Worm (Caenorhabditis elegans) whole organism, midembryonic: Measurements from ENCODE around the gene T23F2.2.
A peak's percentile ranks its signal among the peaks of the same experiment; 100 is the strongest.

ENCODE experiments used
- T22C8.4 ChIP-seq: fragments of 200-800 bp; sonication (Bioruptor generic); IDR thresholded peaks from 2 replicates; pipeline ENCODE4 v1.3.6; 2022; ENCODE audit warnings: missing genetic modification characterization, missing compliant biosample characterization
- cog-1 ChIP-seq: sonication (generic microtip); optimal IDR thresholded peaks from 2 replicates; lab custom pipeline; 2016; ENCODE audit warnings: missing genetic modification characterization, missing compliant biosample characterization
- flt-1 ChIP-seq: fragments of 200-800 bp; sonication (Bioruptor generic); IDR thresholded peaks from 2 replicates; pipeline ENCODE4 v1.3.6; 2022; ENCODE audit warnings: missing genetic modification characterization, missing compliant biosample characterization
- klf-2 ChIP-seq: fragments of 200-800 bp; sonication (Bioruptor generic); conservative IDR thresholded peaks from 2 replicates; pipeline ENCODE4 v1.3.6; 2022; ENCODE audit warnings: missing genetic modification reagents, missing genetic modification characterization, missing compliant biosample characterization
- med-1 ChIP-seq: sonication (generic microtip); optimal IDR thresholded peaks from 2 replicates; lab custom pipeline; 2017; ENCODE audit warnings: missing genetic modification characterization, mild to moderate bottlenecking, missing compliant biosample characterization, antibody characterized with exemption, missing genetic modification reagents; ENCODE audit not compliant: insufficient read depth
- ref-1 ChIP-seq: fragments of 200-800 bp; sonication (Bioruptor generic); conservative IDR thresholded peaks from 2 replicates; pipeline ENCODE4 v1.3.6; 2022; ENCODE audit warnings: missing genetic modification reagents, missing genetic modification characterization, missing compliant biosample characterization
- tab-1 ChIP-seq: fragments of 200-800 bp; sonication (Bioruptor generic); IDR thresholded peaks from 2 replicates; pipeline ENCODE4 v1.3.6; 2022; ENCODE audit warnings: missing genetic modification characterization, missing compliant biosample characterization
- ztf-23 ChIP-seq: fragments of 200-800 bp; sonication (Bioruptor generic); IDR thresholded peaks from 2 replicates; pipeline ENCODE4 v1.3.6; 2022; ENCODE audit warnings: missing genetic modification reagents, missing genetic modification characterization, missing compliant biosample characterization
- ztf-29 ChIP-seq: fragments of 200-800 bp; sonication (Bioruptor generic); IDR thresholded peaks from 2 replicates; pipeline ENCODE4 v1.3.6; 2022; ENCODE audit warnings: missing genetic modification reagents, missing genetic modification characterization, missing compliant biosample characterization

The T23F2.2 gene

ce11 chrX:5506432-5506977 is 1.5 kb upstream of the T23F2.2 start:
- no peak for TF ChIP-seq ztf-23 (GFP tag; lab: Robert Waterston, UW)

ce11 chrX:5492820-5493382 is 12.1 kb downstream of the T23F2.2 start, which contains the start of the genes bus-8A and bus-8B:
bus-8A (plus strand) TSS chrX:5492915.
bus-8B (plus strand) TSS chrX:5493332.
- TF ChIP-seq klf-2 (no peak), ztf-23 (GFP tag; lab: Robert Waterston, UW) (no peak)

ce11 chrX:5489538-5489937 is 15.5 kb downstream of the T23F2.2 start, which contains the start of gene F55D1.1:
F55D1.1 (plus strand) TSS chrX:5489838.
- TF ChIP-seq med-1 (GFP tag; lab: Kevin White, UChicago) (no peak), flt-1 (GFP tag; lab: Robert Waterston, UW) (no peak), ztf-23 (GFP tag; lab: Robert Waterston, UW) (no peak)

ce11 chrX:5488867-5489266 is 16.2 kb downstream of the T23F2.2 start:
- no peak for TF ChIP-seq cog-1 (tag; lab: Kevin White, UChicago)
- TF ChIP-seq T22C8.4 (GFP tag; lab: Robert Waterston, UW): no peak
- no peak for TF ChIP-seq tab-1 (GFP tag; lab: Robert Waterston, UW)

DNA sequence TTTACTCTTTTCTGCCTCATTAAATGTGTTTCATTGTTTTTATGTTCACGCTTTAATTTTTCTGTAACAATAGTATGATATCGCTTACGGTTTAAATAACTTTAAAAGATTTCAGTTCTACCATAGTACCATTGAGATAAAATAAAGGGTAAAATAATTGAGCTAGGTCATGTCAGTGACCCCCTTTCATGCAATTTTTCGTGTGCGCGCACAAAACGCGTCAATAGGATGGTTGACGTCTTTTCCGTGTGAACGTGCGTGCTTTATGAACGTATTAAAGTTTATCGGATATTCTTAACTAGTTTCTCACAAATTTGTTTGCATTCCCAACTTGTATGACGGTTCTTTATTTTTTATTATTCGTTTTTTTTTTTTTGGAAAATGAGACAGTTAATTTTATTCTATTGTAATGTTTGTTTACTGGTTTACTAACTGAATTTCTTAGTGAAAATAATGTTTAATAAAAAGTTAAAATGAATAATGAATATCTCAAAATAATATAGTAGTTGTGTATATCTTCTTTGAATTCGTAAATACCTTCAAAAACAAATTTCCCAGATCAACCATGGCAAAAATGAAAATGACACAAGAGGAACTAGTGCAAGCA is 19.0 kb downstream of the T23F2.2 start, which contains the start of gene C25F6.1:
Gene C25F6.1 (plus strand): TSS at position 557 of the 607 bp plus-strand sequence.
- TF ChIP-seq ztf-23 (GFP tag; lab: Robert Waterston, UW): no peak
- no peak for TF ChIP-seq ref-1 (GFP tag; lab: Robert Waterston, UW)
- no peak for TF ChIP-seq med-1 (GFP tag; lab: Kevin White, UChicago)
- no peak for TF ChIP-seq cog-1 (tag; lab: Kevin White, UChicago)
- no peak for TF ChIP-seq T22C8.4 (GFP tag; lab: Robert Waterston, UW)
- no peak for TF ChIP-seq tab-1 (GFP tag; lab: Robert Waterston, UW)

DNA sequence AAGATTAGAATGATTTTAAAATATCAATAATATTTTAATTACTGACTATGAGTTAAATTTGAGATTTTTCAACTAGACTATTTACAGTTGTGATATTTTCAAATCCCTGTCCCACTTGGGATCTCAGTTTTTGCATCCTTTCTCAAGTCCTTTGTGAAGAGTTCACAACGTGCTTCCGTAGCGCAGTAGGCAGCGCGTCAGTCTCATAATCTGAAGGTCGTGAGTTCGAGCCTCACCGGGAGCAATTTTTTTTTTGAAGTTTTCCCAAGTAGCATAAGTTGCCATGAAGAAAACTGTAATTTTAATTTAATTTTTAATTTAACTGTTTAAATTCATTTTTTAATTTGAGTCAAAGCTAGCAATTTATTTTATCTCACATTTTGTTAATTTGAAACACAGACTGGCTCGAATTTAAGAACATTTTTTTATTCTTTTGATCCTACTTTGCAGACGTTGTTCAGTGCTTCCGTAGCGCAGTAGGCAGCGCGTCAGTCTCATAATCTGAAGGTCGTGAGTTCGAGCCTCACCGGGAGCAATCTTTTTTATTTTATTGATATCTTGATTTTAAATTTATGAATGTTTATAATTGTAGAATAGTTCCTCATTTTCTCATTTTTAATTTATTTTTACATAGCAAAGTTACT is 19.6 kb downstream of the T23F2.2 start:
- TF ChIP-seq ref-1 (GFP tag; lab: Robert Waterston, UW): no peak
- TF ChIP-seq tab-1 (GFP tag; lab: Robert Waterston, UW): no peak
- TF ChIP-seq flt-1 (GFP tag; lab: Robert Waterston, UW): peak; percentile 51
- TF ChIP-seq T22C8.4 (GFP tag; lab: Robert Waterston, UW): peak; percentile 60; the same call in 1 of the 2 replicates
- no peak for TF ChIP-seq ztf-23 (GFP tag; lab: Robert Waterston, UW)

DNA sequence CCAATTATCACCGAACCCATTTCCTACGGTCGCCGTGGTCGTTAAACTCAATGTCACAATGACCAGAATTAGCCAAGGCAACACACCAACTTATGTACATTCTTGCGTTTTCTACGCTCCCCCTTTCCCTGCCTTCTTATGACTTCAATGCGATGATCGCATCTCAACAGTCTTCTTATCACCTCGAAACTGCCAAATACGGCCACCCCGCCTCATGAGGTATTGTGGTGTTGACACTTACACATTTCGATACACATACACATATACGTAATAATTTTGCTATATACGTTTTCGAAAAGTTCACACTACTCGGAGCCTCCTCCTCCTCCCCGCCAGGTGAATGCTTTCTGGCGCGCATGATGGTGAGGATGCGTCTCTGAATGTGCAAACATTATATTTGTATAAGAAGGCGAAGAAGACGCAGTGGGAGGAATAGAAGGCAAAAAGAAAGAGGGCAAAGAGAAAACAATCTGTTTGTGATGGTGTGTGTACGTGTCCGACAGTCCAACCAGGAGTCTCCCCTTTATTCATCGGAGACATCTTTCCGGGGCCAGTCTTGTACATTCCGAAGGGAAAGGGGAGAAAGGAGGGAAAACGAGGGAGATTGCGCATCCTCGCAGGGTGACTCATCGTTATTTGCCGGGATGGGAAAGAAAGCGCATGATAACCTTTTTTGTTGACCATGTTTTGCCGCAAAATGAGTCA is 25.0 kb downstream of the T23F2.2 start:
- TF ChIP-seq ztf-29 (GFP tag; lab: Robert Waterston, UW) (no peak), flt-1 (GFP tag; lab: Robert Waterston, UW) (no peak), tab-1 (GFP tag; lab: Robert Waterston, UW) (0 out of 2 replicates have a peak, but pooled peaks have one; percentile 53), ztf-23 (GFP tag; lab: Robert Waterston, UW) (0 out of 2 replicates have a peak, but pooled peaks have one; percentile 35), cog-1 (tag; lab: Kevin White, UChicago) (peak; percentile 67)

ce11 chrX:5479300-5479811 is 25.7 kb downstream of the T23F2.2 start, which contains the start of gene dlg-1:
dlg-1 (plus strand) TSS chrX:5479700.
- no peak for TF ChIP-seq tab-1 (GFP tag; lab: Robert Waterston, UW)
- TF ChIP-seq med-1 (GFP tag; lab: Kevin White, UChicago): no peak
- TF ChIP-seq cog-1 (tag; lab: Kevin White, UChicago): no peak
- TF ChIP-seq flt-1 (GFP tag; lab: Robert Waterston, UW): no peak
- TF ChIP-seq klf-2: no peak
- no peak for TF ChIP-seq T22C8.4 (GFP tag; lab: Robert Waterston, UW)
- no peak for TF ChIP-seq ztf-23 (GFP tag; lab: Robert Waterston, UW)
- no peak for TF ChIP-seq ztf-29 (GFP tag; lab: Robert Waterston, UW)
- TF ChIP-seq ref-1 (GFP tag; lab: Robert Waterston, UW): no peak

DNA sequence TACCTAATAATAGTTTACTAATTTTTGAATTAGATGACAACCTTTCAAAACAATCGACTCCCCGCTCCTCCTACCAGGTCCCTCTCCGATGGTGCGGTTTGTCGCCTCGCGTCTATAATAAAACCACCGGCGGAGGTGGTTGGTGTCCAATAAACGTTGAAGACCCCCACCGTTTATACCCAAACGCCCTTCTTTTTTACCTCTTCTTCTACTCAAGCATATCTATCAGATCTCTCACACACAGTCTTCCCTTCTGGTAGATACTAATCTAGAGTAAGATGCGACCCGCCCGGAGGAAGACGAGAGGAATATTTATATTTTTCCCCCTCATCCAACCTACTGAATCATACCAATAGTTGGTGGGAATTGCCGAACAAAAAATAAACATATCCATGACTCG is 26.2 kb downstream of the T23F2.2 start:
- no peak for TF ChIP-seq tab-1 (GFP tag; lab: Robert Waterston, UW)
- no peak for TF ChIP-seq ref-1 (GFP tag; lab: Robert Waterston, UW)
- no peak for TF ChIP-seq T22C8.4 (GFP tag; lab: Robert Waterston, UW)
- TF ChIP-seq ztf-29 (GFP tag; lab: Robert Waterston, UW): no peak
- TF ChIP-seq ztf-23 (GFP tag; lab: Robert Waterston, UW): no peak
- TF ChIP-seq cog-1 (tag; lab: Kevin White, UChicago): no peak
- no peak for TF ChIP-seq med-1 (GFP tag; lab: Kevin White, UChicago)
- no peak for TF ChIP-seq klf-2
- no peak for TF ChIP-seq flt-1 (GFP tag; lab: Robert Waterston, UW)
